Fruit fly (Drosophila melanogaster): Measurements from ENCODE around the gene Gyc32E.

dm6 chr2L:11148969-11149368 is at the start of gene Gyc32E:
- no peak for TF ChIP-seq ttk (optimal IDR thresholded peaks at IDR 0.05)
- TF ChIP-seq h (optimal IDR thresholded peaks at IDR 0.05) = no peak

Data from Kc167 (cell line).